Worm (Caenorhabditis elegans): Measurements from ENCODE around the gene T21C12.4.

T21C12.4 gene

DNA sequence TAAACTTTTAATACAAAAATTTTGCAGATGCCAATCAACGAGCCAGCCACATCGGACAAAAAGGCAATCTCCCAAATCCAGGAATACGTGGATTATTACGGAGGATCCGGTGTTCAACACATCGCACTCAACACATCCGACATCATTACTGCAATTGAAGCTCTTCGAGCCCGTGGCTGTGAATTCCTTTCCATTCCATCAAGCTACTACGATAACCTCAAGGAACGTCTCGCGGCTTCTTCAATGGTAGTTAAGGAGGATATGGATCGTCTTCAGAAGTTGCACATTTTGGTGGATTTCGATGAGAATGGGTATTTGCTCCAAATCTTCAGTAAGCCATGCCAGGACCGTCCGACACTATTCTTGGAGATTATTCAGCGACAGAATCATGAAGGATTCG is 20.8 kb downstream of the T21C12.4 start:
- TF ChIP-seq T26A8.4 (GFP tag; IDR thresholded peaks at IDR 0.05) (0 out of 2 replicates have a peak, but pooled peaks have one; percentile 20), aha-1 (tag) (peak; percentile 75), spr-3 (GFP tag; optimal IDR thresholded peaks at IDR 0.05) (no peak), snpc-1.2 (GFP tag; IDR thresholded peaks at IDR 0.05) (no peak), ama-1 (optimal IDR thresholded peaks at IDR 0.05) (peak; percentile 67), nhr-111 (GFP tag; optimal IDR thresholded peaks at IDR 0.05) (peak; percentile 9), duxl-1 (tag; optimal IDR thresholded peaks at IDR 0.05; ENCODE audit: poor library complexity) (no peak)

DNA sequence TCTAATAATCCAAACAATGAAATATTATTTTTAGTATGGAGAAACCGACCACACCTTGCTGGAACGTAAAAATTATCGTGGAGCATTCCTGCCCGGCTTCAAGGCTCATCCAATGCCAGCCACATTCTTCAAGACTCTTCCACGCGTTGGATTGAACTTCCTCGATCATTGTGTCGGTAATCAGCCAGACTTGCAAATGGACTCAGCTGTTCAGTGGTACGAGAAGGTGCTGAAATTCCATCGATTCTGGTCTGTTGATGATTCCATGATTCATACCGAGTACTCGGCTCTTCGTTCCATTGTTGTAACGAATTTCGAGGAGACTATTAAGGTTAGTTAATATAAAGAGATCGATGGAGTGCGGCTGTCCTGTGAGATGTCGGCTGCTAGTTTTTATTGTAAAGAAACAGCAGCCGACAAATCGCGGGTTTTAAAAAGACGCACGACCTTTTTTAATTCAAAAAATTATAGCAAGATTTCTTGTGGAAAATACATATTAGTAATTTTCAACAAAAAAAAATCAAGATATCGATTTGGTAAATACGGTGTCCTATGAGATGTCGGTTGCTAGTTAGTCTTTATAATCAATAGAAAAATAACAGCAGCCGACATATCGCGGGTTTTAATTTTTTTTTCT is 21.6 kb downstream of the T21C12.4 start:
- TF ChIP-seq nhr-76 (tag; optimal IDR thresholded peaks at IDR 0.05): no peak
- TF ChIP-seq ztf-7 (tag; optimal IDR thresholded peaks at IDR 0.05): no peak
- TF ChIP-seq spr-1 (tag; optimal IDR thresholded peaks at IDR 0.05): no peak
- TF ChIP-seq ZK546.5 (tag; optimal IDR thresholded peaks at IDR 0.05): no peak
- no peak for TF ChIP-seq Y48G9A.11 (GFP tag; IDR thresholded peaks at IDR 0.05)
- no peak for TF ChIP-seq unc-62 (GFP tag; optimal IDR thresholded peaks at IDR 0.05 in 1 of 2)
- no peak for TF ChIP-seq unc-62 (tag; optimal IDR thresholded peaks at IDR 0.05)
- no peak for TF ChIP-seq nhr-28 (tag; optimal IDR thresholded peaks at IDR 0.05)
- no peak for TF ChIP-seq daf-16 (GFP tag; optimal IDR thresholded peaks at IDR 0.05)
- peak; percentile 11 for TF ChIP-seq daf-16 (tag; optimal IDR thresholded peaks at IDR 0.05)
- TF ChIP-seq pha-4 (GFP tag; IDR thresholded peaks at IDR 0.05): 0 out of 2 replicates have a peak, but pooled peaks have one; percentile 5
- no peak for TF ChIP-seq pha-4 (tag; optimal IDR thresholded peaks at IDR 0.05)
- peak; percentile 71 for TF ChIP-seq aha-1 (tag)
- TF ChIP-seq hlh-11 (tag; optimal IDR thresholded peaks at IDR 0.05): peak; percentile 27
- no peak for TF ChIP-seq ceh-62 (tag; optimal IDR thresholded peaks at IDR 0.05)
- no peak for TF ChIP-seq unc-130 (GFP tag; optimal IDR thresholded peaks at IDR 0.05)

DNA sequence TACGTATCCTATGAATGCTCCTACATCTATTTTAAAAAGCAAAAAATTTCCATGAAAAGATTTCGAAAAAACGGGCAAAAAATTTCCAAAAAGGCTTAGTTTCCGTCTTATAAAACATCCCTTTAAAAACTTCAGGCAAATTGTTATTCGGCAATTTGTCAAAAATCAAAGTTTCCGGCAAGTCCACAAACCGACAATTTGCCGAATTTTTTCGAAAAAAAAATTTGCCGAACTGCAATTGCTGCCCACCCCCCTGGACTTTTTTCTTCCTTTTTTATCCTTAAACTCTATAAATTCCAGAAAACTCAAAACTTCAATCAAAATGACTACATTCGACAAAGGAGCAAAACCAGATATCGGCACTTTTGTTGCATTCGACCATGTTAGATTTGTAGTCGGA is 22.6 kb downstream of the T21C12.4 start, which contains the start of gene hpd-1:
hpd-1 (plus strand) TSS at position 301 of the 400 bp plus-strand sequence.
- no peak for TF ChIP-seq dve-1 (tag; optimal IDR thresholded peaks at IDR 0.05; ENCODE audit: insufficient read depth)
- 0 out of 2 replicates have a peak, but pooled peaks have one; percentile 6 for TF ChIP-seq snpc-1.2 (GFP tag; IDR thresholded peaks at IDR 0.05)

DNA sequence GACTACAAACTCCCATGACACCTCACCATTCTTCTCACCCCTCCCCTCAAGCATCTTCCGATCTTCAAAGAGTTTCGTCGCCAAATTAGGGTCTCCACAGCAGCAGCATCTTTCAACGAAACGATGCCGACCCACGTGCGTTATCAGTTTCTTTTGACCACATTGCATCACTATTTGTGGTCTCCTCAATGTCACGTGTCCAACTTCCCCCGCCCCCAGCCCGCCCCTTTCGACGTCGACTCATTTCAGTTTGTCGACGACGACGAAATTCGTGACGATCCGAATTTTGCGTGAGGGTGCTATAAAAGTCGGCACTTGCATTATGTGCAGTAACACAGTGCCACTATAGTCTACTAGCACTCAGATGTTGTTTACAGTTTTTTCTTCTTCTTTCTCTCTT is 23.6 kb downstream of the T21C12.4 start:
- peak; percentile 71 for TF ChIP-seq set-16 (GFP tag; IDR thresholded peaks at IDR 0.05)
- peak; percentile 59; the same call in 1 of the 2 replicates for TF ChIP-seq zfp-3 (GFP tag; conservative IDR thresholded peaks at IDR 0.05)
- peak; percentile 95 for TF ChIP-seq dmd-6 (GFP tag; IDR thresholded peaks at IDR 0.05)
- no peak for TF ChIP-seq zag-1 (tag; optimal IDR thresholded peaks at IDR 0.05)
- TF ChIP-seq pqm-1 (tag; optimal IDR thresholded peaks at IDR 0.05): peak; percentile 35
- no peak for TF ChIP-seq daf-16 (GFP tag; optimal IDR thresholded peaks at IDR 0.05)
- TF ChIP-seq daf-16 (tag; optimal IDR thresholded peaks at IDR 0.05): peak; percentile 41
- TF ChIP-seq saeg-2 (GFP tag; IDR thresholded peaks at IDR 0.05): 0 out of 2 replicates have a peak, but pooled peaks have one; percentile 44
- peak; percentile 64; the same call in 1 of the 2 replicates for TF ChIP-seq arid-1 (GFP tag; conservative IDR thresholded peaks at IDR 0.05)
- peak; percentile 82 for TF ChIP-seq php-3 (GFP tag; IDR thresholded peaks at IDR 0.05)
- peak; percentile 45 for TF ChIP-seq aha-1 (tag)
- peak; percentile 97 for TF ChIP-seq hlh-11 (tag; optimal IDR thresholded peaks at IDR 0.05)
- peak; percentile 43 for TF ChIP-seq mes-2 (tag; optimal IDR thresholded peaks at IDR 0.05; ENCODE audit: poor library complexity, severe bottlenecking)
- 0 out of 2 replicates have a peak, but pooled peaks have one; percentile 40 for TF ChIP-seq hmg-1.1 (GFP tag; IDR thresholded peaks at IDR 0.05)
- peak; percentile 61; the same call in 1 of the 2 replicates for TF ChIP-seq nhr-41 (GFP tag; IDR thresholded peaks at IDR 0.05)
- no peak for TF ChIP-seq nhr-102 (tag; optimal IDR thresholded peaks at IDR 0.05)
- TF ChIP-seq egl-43 (GFP tag; IDR thresholded peaks at IDR 0.05): no peak
- peak; percentile 62; the same call in 1 of the 2 replicates for TF ChIP-seq ctbp-1 (GFP tag; IDR thresholded peaks at IDR 0.05)
- peak; percentile 34 for TF ChIP-seq lin-13 (GFP tag; optimal IDR thresholded peaks at IDR 0.05)
- peak; percentile 32 for TF ChIP-seq ztf-7 (tag; optimal IDR thresholded peaks at IDR 0.05)
- no peak for TF ChIP-seq F44E2.7 (GFP tag; IDR thresholded peaks at IDR 0.05)
- TF ChIP-seq T26A8.4 (GFP tag; IDR thresholded peaks at IDR 0.05): peak; percentile 42; the same call in 1 of the 2 replicates
- TF ChIP-seq egl-27 (tag; optimal IDR thresholded peaks at IDR 0.05): no peak
- TF ChIP-seq hif-1 (tag; optimal IDR thresholded peaks at IDR 0.05): peak in 1 of 2 experiments; percentile 97
- TF ChIP-seq mdl-1 (tag; optimal IDR thresholded peaks at IDR 0.05): peak; percentile 74 to 91
- 0 out of 2 replicates have a peak, but pooled peaks have one; percentile 23 for TF ChIP-seq lin-1 (GFP tag; IDR thresholded peaks at IDR 0.05)
- TF ChIP-seq mep-1 (tag; optimal IDR thresholded peaks at IDR 0.05): peak; percentile 30
- TF ChIP-seq nhr-28 (tag; optimal IDR thresholded peaks at IDR 0.05): peak; percentile 87
